Worm (Caenorhabditis elegans): ENCODE measurements around the gene mca-3.

mca-3 gene

ce11 chrIV:3092978-3093377, 40.0 kb downstream of the mca-3 start:
- TF ChIP-seq nhr-11 (tag; optimal IDR thresholded peaks at IDR 0.05) (no peak), nhr-76 (tag; optimal IDR thresholded peaks at IDR 0.05) (no peak), ceh-16 (tag; optimal IDR thresholded peaks at IDR 0.05) (no peak), elt-3 (tag; optimal IDR thresholded peaks at IDR 0.05) (no peak), sea-2 (GFP tag; optimal IDR thresholded peaks at IDR 0.05) (no peak), ama-1 (optimal IDR thresholded peaks at IDR 0.05) (no peak), pqm-1 (tag; optimal IDR thresholded peaks at IDR 0.05) (no peak), hmg-11 (tag; optimal IDR thresholded peaks at IDR 0.05) (no peak), egl-5 (tag; optimal IDR thresholded peaks at IDR 0.05) (no peak), nhr-25 (tag; optimal IDR thresholded peaks at IDR 0.05) (no peak), ztf-4 (tag; optimal IDR thresholded peaks at IDR 0.05) (no peak), ztf-11 (tag; optimal IDR thresholded peaks at IDR 0.05) (no peak), nhr-43 (tag; optimal IDR thresholded peaks at IDR 0.05; ENCODE audit: poor library complexity, severe bottlenecking) (no peak), elt-2 (tag; optimal IDR thresholded peaks at IDR 0.05) (no peak), tbx-2 (tag; optimal IDR thresholded peaks at IDR 0.05) (no peak), R02D3.7 (tag; optimal IDR thresholded peaks at IDR 0.05) (no peak), pha-4 (tag; optimal IDR thresholded peaks at IDR 0.05) (no peak)

ce11 chrIV:3091112-3091511, 41.8 kb downstream of the mca-3 start:
- TF ChIP-seq lin-39 (tag; optimal IDR thresholded peaks at IDR 0.05) (peak; percentile 7), R02D3.7 (tag; optimal IDR thresholded peaks at IDR 0.05) (no peak), fos-1 (tag; optimal IDR thresholded peaks at IDR 0.05) (no peak)

DNA sequence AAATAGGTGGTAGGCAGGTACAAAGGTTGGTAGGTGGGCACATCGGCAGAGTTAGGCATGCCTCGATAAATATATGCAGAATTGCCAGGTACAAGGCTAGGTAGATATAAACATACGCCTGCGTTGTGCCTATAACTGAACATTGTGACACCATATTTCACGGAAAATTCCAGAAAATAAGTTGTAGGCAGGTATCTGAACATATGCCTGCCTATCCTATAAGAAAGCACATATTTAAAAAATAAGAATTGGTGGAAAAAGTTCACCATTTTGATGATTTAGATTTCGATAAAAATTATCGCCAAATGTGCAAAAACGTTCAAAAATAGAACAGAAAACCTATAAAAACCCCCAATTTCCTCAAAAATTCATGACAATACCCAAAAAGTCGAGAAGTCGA, 43.3 kb downstream of the mca-3 start:
- TF ChIP-seq nhr-23 (tag; optimal IDR thresholded peaks at IDR 0.05) = no peak
- TF ChIP-seq elt-1 (tag; optimal IDR thresholded peaks at IDR 0.05) = no peak
- TF ChIP-seq daf-12 (tag; optimal IDR thresholded peaks at IDR 0.05) = no peak
- TF ChIP-seq nhr-237 (tag; optimal IDR thresholded peaks at IDR 0.05) = no peak
- no peak for TF ChIP-seq nhr-77 (tag; optimal IDR thresholded peaks at IDR 0.05)
- no peak for TF ChIP-seq ama-1 (optimal IDR thresholded peaks at IDR 0.05)

DNA sequence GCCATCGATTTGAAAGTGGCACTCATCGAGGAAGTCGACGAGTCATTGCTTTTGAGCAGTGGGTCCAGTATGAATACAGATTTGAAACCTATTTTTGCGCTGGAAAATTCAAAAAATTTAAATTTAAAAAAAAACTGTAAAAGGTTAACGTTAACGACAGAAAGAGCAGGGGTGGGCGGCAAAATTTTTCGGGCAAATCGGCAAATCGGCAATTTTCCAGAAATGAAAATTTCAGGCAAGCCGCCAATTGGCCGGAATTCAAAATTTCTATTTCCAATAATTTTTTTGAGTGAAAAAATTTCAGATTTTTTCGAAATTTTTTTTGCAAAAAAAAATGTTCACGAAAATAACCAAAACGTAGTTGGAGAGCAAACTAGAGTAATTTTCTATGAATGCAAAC, 46.1 kb downstream of the mca-3 start, which contains the start of gene Y67D8C.9:
Gene Y67D8C.9 (minus strand): TSS at position 101 of the 400 bp plus-strand sequence.
- TF ChIP-seq pha-4 (tag; optimal IDR thresholded peaks at IDR 0.05) (no peak), lin-39 (tag; optimal IDR thresholded peaks at IDR 0.05) (no peak), skn-1 (tag; optimal IDR thresholded peaks at IDR 0.05) (no peak), sea-2 (GFP tag; optimal IDR thresholded peaks at IDR 0.05) (no peak), snpc-4 (tag; optimal IDR thresholded peaks at IDR 0.05) (no peak), nhr-76 (tag; optimal IDR thresholded peaks at IDR 0.05) (no peak), ztf-11 (tag; optimal IDR thresholded peaks at IDR 0.05) (no peak)

- no peak for TF ChIP-seq daf-12 (tag; optimal IDR thresholded peaks at IDR 0.05)
- no peak for TF ChIP-seq jun-1 (tag; optimal IDR thresholded peaks at IDR 0.05)
- no peak for TF ChIP-seq fkh-10 (GFP tag; optimal IDR thresholded peaks at IDR 0.05)
- no peak for TF ChIP-seq fos-1 (tag; optimal IDR thresholded peaks at IDR 0.05)
- TF ChIP-seq pqm-1 (tag; optimal IDR thresholded peaks at IDR 0.05) = no peak
- TF ChIP-seq nhr-77 (tag; optimal IDR thresholded peaks at IDR 0.05) = no peak
- no peak for TF ChIP-seq nhr-25 (tag; optimal IDR thresholded peaks at IDR 0.05)
- no peak for TF ChIP-seq elt-1 (tag; optimal IDR thresholded peaks at IDR 0.05)
- no peak for TF ChIP-seq snpc-4 (tag; optimal IDR thresholded peaks at IDR 0.05)
- TF ChIP-seq nfya-1 (tag; optimal IDR thresholded peaks at IDR 0.05; ENCODE audit: insufficient read depth) = no peak
- TF ChIP-seq zag-1 (tag; optimal IDR thresholded peaks at IDR 0.05) = no peak
- TF ChIP-seq nhr-11 (tag; optimal IDR thresholded peaks at IDR 0.05) = no peak
- TF ChIP-seq nhr-23 (tag; optimal IDR thresholded peaks at IDR 0.05) = no peak
- no peak for TF ChIP-seq R02D3.7 (tag; optimal IDR thresholded peaks at IDR 0.05)
These were observed 56.1 kb downstream of the mca-3 start for ce11 chrIV:3076802-3077201.

DNA sequence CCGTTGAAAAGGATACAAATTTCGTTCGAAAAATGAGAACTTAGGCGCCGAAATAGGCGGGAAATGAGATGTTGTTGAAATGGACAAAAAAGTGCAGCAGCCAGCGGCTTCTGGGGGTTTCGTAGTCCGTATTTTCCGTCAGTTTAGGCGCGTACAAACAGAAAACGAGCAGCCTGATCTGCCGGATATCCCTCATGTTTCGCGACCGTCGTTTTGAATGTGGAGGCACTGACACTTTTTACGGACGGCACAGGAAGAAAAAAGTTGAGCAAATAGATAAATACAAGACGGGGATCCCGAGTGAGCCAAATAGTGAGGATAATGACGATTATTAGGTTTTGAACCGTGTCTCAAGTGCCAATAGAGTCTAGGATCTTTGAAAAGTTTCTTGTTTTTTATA, 56.7 kb downstream of the mca-3 start, which contains the start of gene Y67D8C.22:
Gene Y67D8C.22 (minus strand): TSS at position 101 of the 400 bp plus-strand sequence.
- TF ChIP-seq nhr-67 (tag; optimal IDR thresholded peaks at IDR 0.05) = no peak
- TF ChIP-seq nhr-237 (tag; optimal IDR thresholded peaks at IDR 0.05) = no peak
- no peak for TF ChIP-seq ztf-11 (tag; optimal IDR thresholded peaks at IDR 0.05)
- TF ChIP-seq elt-3 (tag; optimal IDR thresholded peaks at IDR 0.05) = no peak
- TF ChIP-seq jun-1 (tag; optimal IDR thresholded peaks at IDR 0.05) = no peak
- TF ChIP-seq ama-1 (optimal IDR thresholded peaks at IDR 0.05) = no peak
- no peak for TF ChIP-seq nhr-23 (tag; optimal IDR thresholded peaks at IDR 0.05)
- no peak for TF ChIP-seq nfya-1 (tag; optimal IDR thresholded peaks at IDR 0.05; ENCODE audit: insufficient read depth)
- no peak for TF ChIP-seq aly-2 (tag; optimal IDR thresholded peaks at IDR 0.05)
- TF ChIP-seq elt-2 (tag; optimal IDR thresholded peaks at IDR 0.05) = no peak
- no peak for TF ChIP-seq fkh-10 (GFP tag; optimal IDR thresholded peaks at IDR 0.05)
- no peak for TF ChIP-seq nhr-12 (tag; optimal IDR thresholded peaks at IDR 0.05)
- TF ChIP-seq nhr-76 (tag; optimal IDR thresholded peaks at IDR 0.05) = no peak
